Fruit fly (Drosophila melanogaster) whole organism, wandering third instar larva: ENCODE measurements around the gene CG44954.

Experiments used
- Abd-B ChIP-seq: fragments of >200 bp; optimal IDR thresholded peaks from 2 replicates; lab custom pipeline; 2017; ENCODE audit warnings: missing biosample characterization, missing genetic modification characterization
- CG32264 ChIP-seq: fragments of 200-800 bp; sonication (Bioruptor generic); optimal IDR thresholded peaks from 2 replicates; lab custom pipeline; 2016; ENCODE audit warnings: missing biosample characterization, missing genetic modification characterization
- CG9705 ChIP-seq: fragments of 200-800 bp; sonication (Bioruptor generic); optimal IDR thresholded peaks from 2 replicates; lab custom pipeline; 2018; ENCODE audit warnings: missing biosample characterization, mild to moderate bottlenecking, missing genetic modification characterization
- CrebA ChIP-seq: fragments of 200-800 bp; sonication (Bioruptor generic); optimal IDR thresholded peaks from 2 replicates; lab custom pipeline; 2016; ENCODE audit warnings: missing biosample characterization, mild to moderate bottlenecking, missing genetic modification characterization, borderline replicate concordance
- Dfd ChIP-seq: fragments of >200 bp; optimal IDR thresholded peaks from 2 replicates; lab custom pipeline; 2017; ENCODE audit warnings: missing biosample characterization, missing genetic modification characterization
- Dif ChIP-seq: fragments of 200-275, 200-300 bp; sonication (Bioruptor generic); optimal IDR thresholded peaks from 2 replicates; lab custom pipeline; 2018; ENCODE audit warnings: missing biosample characterization, missing genetic modification characterization; ENCODE audit not compliant: partially characterized antibody
- GATAd ChIP-seq: sonication (Bioruptor generic); optimal IDR thresholded peaks from 2 replicates; lab custom pipeline; 2016; ENCODE audit warnings: missing biosample characterization, missing genetic modification characterization
- HLH106 ChIP-seq: fragments of 200-800 bp; optimal IDR thresholded peaks from 3 replicates; lab custom pipeline; 2019; ENCODE audit warnings: missing biosample characterization, mild to moderate bottlenecking, missing genetic modification characterization, moderate library complexity
- Hnf4 ChIP-seq: fragments of 200-800 bp; sonication (Bioruptor generic); optimal IDR thresholded peaks from 2 replicates; lab custom pipeline; 2016; ENCODE audit warnings: missing biosample characterization, mild to moderate bottlenecking, missing genetic modification characterization
- Hr78 ChIP-seq: fragments of >200 bp; optimal IDR thresholded peaks from 2 replicates; lab custom pipeline; 2017; ENCODE audit warnings: missing biosample characterization, missing genetic modification characterization
- Hr83 ChIP-seq: fragments of 200-300 bp; sonication (Bioruptor generic); optimal IDR thresholded peaks from 2 replicates; lab custom pipeline; 2016; ENCODE audit warnings: missing biosample characterization, mild to moderate bottlenecking, missing genetic modification characterization, moderate library complexity; ENCODE audit not compliant: poor library complexity, severe bottlenecking
- Jra ChIP-seq: sonication (Bioruptor generic); optimal IDR thresholded peaks from 2 replicates; lab custom pipeline; 2016; ENCODE audit warnings: missing biosample characterization, missing genetic modification characterization
- Mio ChIP-seq: sonication (Bioruptor generic); optimal IDR thresholded peaks from 2 replicates; lab custom pipeline; 2016; ENCODE audit warnings: missing biosample characterization, missing genetic modification characterization
- Myc ChIP-seq: fragments of >200 bp; optimal IDR thresholded peaks from 2 replicates; lab custom pipeline; 2017
- N ChIP-seq: fragments of >200 bp; optimal IDR thresholded peaks from 2 replicates; lab custom pipeline; 2018; ENCODE audit warnings: missing biosample characterization, missing external identifiers, missing genetic modification characterization
- OdsH ChIP-seq: fragments of 200-800 bp; sonication (Bioruptor generic); optimal IDR thresholded peaks from 2 replicates; lab custom pipeline; 2016; ENCODE audit warnings: missing biosample characterization, mild to moderate bottlenecking, missing genetic modification characterization
- Rel ChIP-seq, 2 experiments: fragments of 200-800 bp; sonication (Bioruptor generic) in 1 of 2; optimal IDR thresholded peaks; 2 replicates in 1 of 2; 3 replicates in 1 of 2; lab custom pipeline; 2016 to 2019; ENCODE audit warnings: mild to moderate bottlenecking in 2 of 2, missing biosample characterization in 2 of 2, missing genetic modification characterization in 2 of 2, moderate library complexity in 1 of 2
- Sp1 ChIP-seq: fragments of 200-800 bp; sonication (Bioruptor generic); optimal IDR thresholded peaks from 3 replicates; lab custom pipeline; 2019; ENCODE audit warnings: missing biosample characterization, mild to moderate bottlenecking, missing genetic modification characterization, moderate library complexity
- Vsx2 ChIP-seq: fragments of 200-300, 225-300 bp; sonication (Bioruptor generic); optimal IDR thresholded peaks from 2 replicates; lab custom pipeline; 2018; ENCODE audit warnings: missing biosample characterization, missing genetic modification characterization; ENCODE audit not compliant: partially characterized antibody
- br ChIP-seq: fragments of 200-800 bp; sonication (Bioruptor generic); optimal IDR thresholded peaks from 2 replicates; lab custom pipeline; 2016; ENCODE audit warnings: missing biosample characterization, missing genetic modification characterization
- brk ChIP-seq: fragments of 200-800 bp; sonication (Bioruptor generic); optimal IDR thresholded peaks from 2 replicates; lab custom pipeline; 2016; ENCODE audit warnings: missing biosample characterization, mild to moderate bottlenecking, missing genetic modification characterization
- dl ChIP-seq, 2 experiments: fragments of 175-275, 200-275 bp in 1 of 2; fragments of 200-275 bp in 1 of 2; sonication (Bioruptor generic); optimal IDR thresholded peaks; lab custom pipeline; 2018; ENCODE audit warnings: mild to moderate bottlenecking in 2 of 2, missing biosample characterization in 2 of 2, missing genetic modification characterization in 2 of 2, moderate library complexity in 2 of 2; ENCODE audit not compliant: partially characterized antibody in 2 of 2, insufficient read depth in 1 of 2
- dmrt93B ChIP-seq: fragments of 200-800 bp; sonication (Bioruptor generic); optimal IDR thresholded peaks from 2 replicates; lab custom pipeline; 2018; ENCODE audit warnings: missing biosample characterization, mild to moderate bottlenecking, missing genetic modification characterization
- dsf ChIP-seq: sonication (Bioruptor generic); optimal IDR thresholded peaks from 2 replicates; lab custom pipeline; 2016; ENCODE audit warnings: missing biosample characterization, missing genetic modification characterization, borderline replicate concordance
- ey ChIP-seq: fragments of 200-800 bp; sonication (Bioruptor generic); optimal IDR thresholded peaks from 2 replicates; lab custom pipeline; 2016; ENCODE audit warnings: missing biosample characterization, missing genetic modification characterization
- foxo ChIP-seq, 2 experiments: fragments of 200-800 bp; sonication (Bioruptor generic); optimal IDR thresholded peaks; 2 replicates in 1 of 2; 3 replicates in 1 of 2; lab custom pipeline; 2016 to 2017; ENCODE audit warnings: missing biosample characterization in 2 of 2, missing genetic modification characterization in 2 of 2
- fru ChIP-seq: fragments of 200-800 bp; sonication (Bioruptor generic); optimal IDR thresholded peaks from 3 replicates; lab custom pipeline; 2016; ENCODE audit warnings: missing biosample characterization, mild to moderate bottlenecking, missing genetic modification characterization
- h ChIP-seq: fragments of 200-800 bp; sonication (Bioruptor generic); optimal IDR thresholded peaks from 3 replicates; lab custom pipeline; 2016; ENCODE audit warnings: missing biosample characterization, mild to moderate bottlenecking, missing genetic modification characterization
- jim ChIP-seq: fragments of 175-275, 200-325 bp; sonication (Bioruptor generic); optimal IDR thresholded peaks from 2 replicates; lab custom pipeline; 2016; ENCODE audit warnings: missing biosample characterization, mild to moderate bottlenecking, missing genetic modification characterization
- lola ChIP-seq: fragments of >200 bp; optimal IDR thresholded peaks from 2 replicates; lab custom pipeline; 2017; ENCODE audit warnings: missing biosample characterization, missing genetic modification characterization
- pan ChIP-seq: fragments of >200 bp; optimal IDR thresholded peaks from 2 replicates; lab custom pipeline; 2017
- psq ChIP-seq: fragments of 200-800 bp; sonication (Bioruptor generic); optimal IDR thresholded peaks from 3 replicates; lab custom pipeline; 2017; ENCODE audit warnings: missing biosample characterization, mild to moderate bottlenecking, missing genetic modification characterization, moderate library complexity
- rgr ChIP-seq: fragments of 200-800 bp; sonication (Bioruptor generic); optimal IDR thresholded peaks from 3 replicates; lab custom pipeline; 2016; ENCODE audit warnings: missing biosample characterization, mild to moderate bottlenecking, missing genetic modification characterization
- sage ChIP-seq: fragments of 200-800 bp; sonication (Bioruptor generic); optimal IDR thresholded peaks from 2 replicates; lab custom pipeline; 2016; ENCODE audit warnings: missing biosample characterization, mild to moderate bottlenecking, missing genetic modification characterization
- sv ChIP-seq: fragments of 200-800 bp; sonication (Bioruptor generic); optimal IDR thresholded peaks from 3 replicates; lab custom pipeline; 2016; ENCODE audit warnings: missing biosample characterization, missing genetic modification characterization
- tai ChIP-seq: sonication (Bioruptor generic); optimal IDR thresholded peaks from 2 replicates; lab custom pipeline; 2016; ENCODE audit warnings: missing biosample characterization, missing genetic modification characterization
- usp ChIP-seq: fragments of >200 bp; optimal IDR thresholded peaks from 2 replicates; lab custom pipeline; 2017; ENCODE audit warnings: missing biosample characterization, missing genetic modification characterization
- woc ChIP-seq: sonication (Bioruptor generic); optimal IDR thresholded peaks from 2 replicates; lab custom pipeline; 2016; ENCODE audit warnings: missing biosample characterization, mild to moderate bottlenecking, missing genetic modification characterization

The CG44954 gene

dm6 chr3R:30570554-30571141, 51.1 kb downstream of the CG44954 start:
- TF ChIP-seq lola (GFP tag; lab: Kevin White, UChicago) (no peak), HLH106 (tag; lab: Kevin White, UChicago) (peak; percentile 92), Hnf4 (GFP tag; lab: Kevin White, UChicago) (peak; percentile 90), br (peak; percentile 89), rgr (GFP tag; lab: Kevin White, UChicago) (peak; percentile 90), dsf (GFP tag; lab: Kevin White, UChicago) (peak; percentile 62), dl (GFP tag; optimal IDR thresholded peaks at IDR 0.05; lab: Kevin White, UChicago; ENCODE audit: insufficient read depth in 1 of 2, partially characterized antibody in 2 of 2) (peak in 1 of 2 experiments; percentile 24), brk (GFP tag; lab: Kevin White, UChicago) (peak; percentile 83), Abd-B (GFP tag; lab: Kevin White, UChicago) (no peak), usp (no peak), h (peak; percentile 95), pan (lab: Kevin White, UChicago) (no peak), woc (GFP tag; lab: Kevin White, UChicago) (peak; percentile 94), OdsH (peak; percentile 91), Rel (GFP tag; optimal IDR thresholded peaks at IDR 0.05; lab: Kevin White, UChicago) (peak; percentile 27), Rel (tag; optimal IDR thresholded peaks at IDR 0.05; lab: Kevin White, UChicago) (peak; percentile 43), Myc (lab: Kevin White, UChicago) (no peak), Hr78 (no peak), Mio (GFP tag; lab: Kevin White, UChicago) (peak; percentile 6), Sp1 (peak; percentile 90), psq (GFP tag; lab: Kevin White, UChicago) (peak; percentile 80), Vsx2 (GFP tag; lab: Kevin White, UChicago) (no peak), dmrt93B (GFP tag; lab: Kevin White, UChicago) (peak; percentile 88), Dif (GFP tag; lab: Kevin White, UChicago) (peak; percentile 37), tai (GFP tag; lab: Kevin White, UChicago) (no peak), Hr83 (no peak), fru (GFP tag; lab: Kevin White, UChicago) (peak; percentile 94), N (GFP tag; lab: Kevin White, UChicago) (no peak), Jra (GFP tag; lab: Kevin White, UChicago) (peak; percentile 84), foxo (GFP tag; optimal IDR thresholded peaks at IDR 0.05; lab: Kevin White, UChicago) (peak; percentile 37 to 95), jim (GFP tag; lab: Kevin White, UChicago) (no peak), CG32264 (GFP tag; lab: Kevin White, UChicago) (peak; percentile 71), sv (peak; percentile 67), GATAd (GFP tag; lab: Kevin White, UChicago) (no peak), Dfd (GFP tag; lab: Kevin White, UChicago) (no peak), CrebA (peak; percentile 61), ey (GFP tag; lab: Kevin White, UChicago) (peak; percentile 92), CG9705 (GFP tag; lab: Kevin White, UChicago) (peak; percentile 71), sage (GFP tag; lab: Kevin White, UChicago) (peak; percentile 80)
